Worm (Caenorhabditis elegans): ENCODE measurements around the gene lhpp-1.

DNA sequence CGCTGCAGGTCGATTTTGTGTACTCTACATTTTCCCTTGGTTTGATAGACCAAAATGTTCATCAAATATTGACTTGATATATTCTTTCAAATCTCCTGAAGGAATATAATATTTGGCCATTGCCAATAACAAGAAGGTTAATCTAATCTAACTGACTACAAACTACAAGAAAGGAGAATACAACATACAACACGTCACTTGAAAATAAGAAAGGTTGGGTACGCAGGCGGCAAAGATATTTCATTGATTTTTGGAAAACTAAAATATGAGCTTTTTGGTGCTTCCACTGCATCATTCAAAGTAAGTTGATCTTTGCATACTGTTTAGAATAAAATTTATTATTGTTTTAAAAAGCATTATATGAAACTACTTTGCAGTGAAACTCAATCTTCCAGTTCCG lies 13.5 kb downstream of the lhpp-1 start, which contains the start of gene nhr-209:
- TF ChIP-seq ref-1 (GFP tag; conservative IDR thresholded peaks at IDR 0.05) = no peak
- TF ChIP-seq tab-1 (GFP tag; IDR thresholded peaks at IDR 0.05) = no peak
- TF ChIP-seq T22C8.4 (GFP tag; IDR thresholded peaks at IDR 0.05) = no peak
- TF ChIP-seq flt-1 (GFP tag; IDR thresholded peaks at IDR 0.05) = no peak
- no peak for TF ChIP-seq cog-1 (tag; optimal IDR thresholded peaks at IDR 0.05)
- no peak for TF ChIP-seq ztf-23 (GFP tag; IDR thresholded peaks at IDR 0.05)
- TF ChIP-seq med-1 (GFP tag; optimal IDR thresholded peaks at IDR 0.05; ENCODE audit: insufficient read depth) = no peak

All from whole organism, midembryonic.